Worm (Caenorhabditis elegans): ENCODE measurements around the gene ska-3.

The ska-3 gene

DNA sequence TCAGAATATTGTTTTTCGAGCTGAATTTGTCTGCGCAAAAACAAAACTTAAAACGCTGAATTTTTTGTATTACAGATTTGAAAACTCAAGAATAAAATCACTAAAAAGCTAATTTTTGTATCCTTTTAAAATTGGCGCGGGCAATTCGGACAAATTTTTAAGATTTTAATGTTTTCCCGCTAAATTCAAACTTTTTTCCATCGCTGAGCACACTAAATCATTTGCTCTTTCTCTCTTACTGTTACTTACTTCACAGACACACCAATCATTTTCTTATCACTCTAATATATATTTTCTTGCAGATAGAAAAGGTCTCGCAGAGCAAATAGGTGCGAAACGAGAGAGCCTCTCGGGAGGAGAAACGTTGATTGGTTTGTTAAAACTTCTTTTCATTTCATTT lies 14.9 kb downstream of the ska-3 start, which contains the start of gene par-3:
Gene par-3 (plus strand): TSS at position 301 of the 400 bp plus-strand sequence.
- no peak for TF ChIP-seq unc-39 (tag; optimal IDR thresholded peaks at IDR 0.05)
- TF ChIP-seq nhr-12 (tag; optimal IDR thresholded peaks at IDR 0.05), result no peak
- TF ChIP-seq alr-1 (tag; optimal IDR thresholded peaks at IDR 0.05), result no peak
- no peak for TF ChIP-seq crh-2 (tag; optimal IDR thresholded peaks at IDR 0.05)
- no peak for TF ChIP-seq unc-62 (GFP tag; optimal IDR thresholded peaks at IDR 0.05)
- no peak for TF ChIP-seq lin-11 (tag; optimal IDR thresholded peaks at IDR 0.05)
- no peak for TF ChIP-seq skn-1 (tag; optimal IDR thresholded peaks at IDR 0.05)
- TF ChIP-seq mab-5 (tag; optimal IDR thresholded peaks at IDR 0.05), result no peak
- no peak for TF ChIP-seq nhr-237 (tag; optimal IDR thresholded peaks at IDR 0.05)

DNA sequence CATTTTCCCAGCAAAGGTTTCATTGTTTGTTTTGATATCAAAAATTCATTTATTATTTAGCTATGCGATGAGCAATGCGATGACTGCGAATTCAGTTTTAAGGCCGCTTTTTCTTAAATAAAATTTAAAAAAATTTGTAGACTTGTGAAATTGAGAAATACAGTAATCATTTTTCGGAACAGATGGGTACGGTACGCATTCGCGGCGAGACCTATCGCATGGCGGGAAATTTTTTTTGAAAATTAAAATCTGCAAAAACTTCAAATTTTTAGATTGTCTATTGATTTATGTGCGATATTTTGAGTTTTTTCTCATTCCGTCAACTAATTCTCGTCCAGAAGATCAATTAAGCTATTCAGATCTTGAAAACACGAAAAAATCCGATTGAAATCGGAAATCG lies 15.3 kb downstream of the ska-3 start:
- TF ChIP-seq mdl-1 (tag; optimal IDR thresholded peaks at IDR 0.05) (no peak), nhr-77 (tag; optimal IDR thresholded peaks at IDR 0.05) (no peak), nhr-6 (tag; optimal IDR thresholded peaks at IDR 0.05) (no peak), nhr-11 (tag; optimal IDR thresholded peaks at IDR 0.05) (no peak), dmd-4 (tag; optimal IDR thresholded peaks at IDR 0.05) (no peak), ceh-82 (tag; optimal IDR thresholded peaks at IDR 0.05) (no peak), elt-3 (tag; optimal IDR thresholded peaks at IDR 0.05) (no peak), R02D3.7 (tag; optimal IDR thresholded peaks at IDR 0.05) (no peak), ama-1 (optimal IDR thresholded peaks at IDR 0.05) (no peak), ZK546.5 (tag; optimal IDR thresholded peaks at IDR 0.05) (no peak), C34F6.9 (tag; optimal IDR thresholded peaks at IDR 0.05) (no peak), blmp-1 (tag; optimal IDR thresholded peaks at IDR 0.05; ENCODE audit: insufficient read depth) (no peak), unc-55 (GFP tag; optimal IDR thresholded peaks at IDR 0.05) (no peak), egl-27 (tag; optimal IDR thresholded peaks at IDR 0.05) (no peak)

DNA sequence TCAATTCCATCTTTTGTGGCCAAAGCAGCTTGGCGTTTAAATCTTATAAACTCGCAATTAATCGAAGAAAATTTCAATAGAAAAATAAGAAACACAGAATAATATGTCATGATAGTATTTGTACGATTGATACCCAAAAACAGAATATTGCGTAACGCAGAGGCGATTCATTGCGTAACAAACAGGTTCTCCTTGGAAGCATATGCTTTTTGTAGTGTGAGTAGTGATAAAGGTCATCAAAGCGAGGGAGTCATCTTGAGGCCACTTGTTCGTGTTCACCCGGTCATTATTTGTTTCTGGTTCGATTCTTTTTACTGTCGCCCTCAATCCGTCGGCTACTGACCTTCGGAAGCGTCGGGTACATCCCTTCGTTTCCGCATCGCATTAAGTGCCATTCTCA lies 17.8 kb downstream of the ska-3 start, which contains the start of gene F54E7.6:
Gene F54E7.6 (minus strand): TSS at position 110 of the 400 bp plus-strand sequence.
- TF ChIP-seq ZK546.5 (tag; optimal IDR thresholded peaks at IDR 0.05), result no peak
- peak; percentile 57 for TF ChIP-seq nhr-25 (tag; optimal IDR thresholded peaks at IDR 0.05)

DNA sequence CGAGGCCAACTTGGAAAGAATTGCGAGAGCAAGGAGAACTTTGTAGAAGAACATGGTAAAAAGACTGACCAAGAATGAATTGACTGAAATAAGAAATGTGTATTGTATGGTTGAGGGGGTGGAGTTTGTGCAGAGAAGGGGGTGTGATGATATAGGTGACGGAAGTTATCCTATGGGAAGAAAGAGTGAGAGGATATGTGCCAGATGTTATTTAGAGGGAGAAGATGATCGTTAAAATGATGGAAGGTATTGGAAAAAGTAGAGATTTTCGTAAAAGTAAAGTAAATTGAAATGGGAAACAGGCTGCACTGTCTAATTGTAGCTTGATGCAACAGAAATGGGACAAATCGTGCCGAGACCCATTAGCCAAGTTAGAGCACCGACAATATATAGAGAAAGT lies 21.9 kb downstream of the ska-3 start, which contains the start of gene sdz-21:
Gene sdz-21 (minus strand): TSS at position 101 of the 400 bp plus-strand sequence.
- no peak for TF ChIP-seq elt-3 (tag; optimal IDR thresholded peaks at IDR 0.05)
- TF ChIP-seq sma-9 (GFP tag; optimal IDR thresholded peaks at IDR 0.05), result no peak
- no peak for TF ChIP-seq sma-9 (tag; optimal IDR thresholded peaks at IDR 0.05)

DNA sequence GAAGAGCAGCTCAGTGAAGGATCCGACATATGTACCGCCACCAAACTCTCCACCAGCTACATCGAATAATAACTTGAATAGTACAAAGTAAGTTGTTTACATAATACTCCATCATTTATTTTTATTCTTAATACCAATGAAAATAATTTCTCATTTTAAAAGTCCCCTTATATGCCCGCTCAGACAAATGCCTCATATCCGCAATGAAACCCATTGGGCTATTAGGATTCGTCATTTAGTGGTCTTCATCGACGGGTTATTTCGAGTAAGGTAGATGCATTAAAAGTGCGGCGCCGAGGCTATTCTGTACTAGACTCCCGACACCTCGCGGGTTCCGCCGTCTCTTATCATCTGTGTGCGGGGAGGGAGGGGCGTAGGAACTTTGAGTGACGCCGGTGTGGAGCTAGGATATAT lies 25.1 kb downstream of the ska-3 start:
- TF ChIP-seq nhr-237 (tag; optimal IDR thresholded peaks at IDR 0.05) (no peak), fos-1 (tag; optimal IDR thresholded peaks at IDR 0.05) (peak; percentile 68), nhr-21 (tag; optimal IDR thresholded peaks at IDR 0.05) (peak; percentile 69), crh-2 (tag; optimal IDR thresholded peaks at IDR 0.05) (peak; percentile 42), snpc-4 (tag; optimal IDR thresholded peaks at IDR 0.05) (peak; percentile 96), peb-1 (tag; optimal IDR thresholded peaks at IDR 0.05) (no peak), Y55F3AM.14 (GFP tag; optimal IDR thresholded peaks at IDR 0.05) (no peak), ztf-11 (tag; optimal IDR thresholded peaks at IDR 0.05) (no peak), unc-55 (GFP tag; optimal IDR thresholded peaks at IDR 0.05) (peak; percentile 24), sem-4 (tag; optimal IDR thresholded peaks at IDR 0.05) (no peak), sma-9 (GFP tag; optimal IDR thresholded peaks at IDR 0.05) (peak; percentile 53), sma-9 (tag; optimal IDR thresholded peaks at IDR 0.05) (no peak), skn-1 (tag; optimal IDR thresholded peaks at IDR 0.05) (no peak), gmeb-1 (tag; optimal IDR thresholded peaks at IDR 0.05) (peak; percentile 59), lin-13 (GFP tag; optimal IDR thresholded peaks at IDR 0.05) (peak; percentile 23), F13H6.1 (tag; optimal IDR thresholded peaks at IDR 0.05) (peak; percentile 38), lsy-2 (tag; optimal IDR thresholded peaks at IDR 0.05) (peak in 1 of 2 experiments; percentile 37), ama-1 (optimal IDR thresholded peaks at IDR 0.05) (peak; percentile 86), zag-1 (tag; optimal IDR thresholded peaks at IDR 0.05) (no peak), aly-2 (tag; optimal IDR thresholded peaks at IDR 0.05) (no peak), sma-3 (GFP tag; optimal IDR thresholded peaks at IDR 0.05) (peak; percentile 68), nhr-23 (tag; optimal IDR thresholded peaks at IDR 0.05) (no peak)

Measured in whole organism, L2 larva.